Fruit fly (Drosophila melanogaster) Kc167 (cell line): ENCODE results near the gene CG6610.

Experiments used
- Myc ChIP-seq: fragments of >200 bp; optimal IDR thresholded peaks from 2 replicates; lab custom pipeline; 2017; ENCODE audit warnings: missing external identifiers
- Sin3A ChIP-seq: fragments of >200 bp; optimal IDR thresholded peaks from 2 replicates; lab custom pipeline; 2018; ENCODE audit warnings: missing external identifiers
- h ChIP-seq: fragments of >200 bp; optimal IDR thresholded peaks from 3 replicates; lab custom pipeline; 2018; ENCODE audit warnings: missing external identifiers
- insv ChIP-seq: fragments of >200 bp; optimal IDR thresholded peaks from 3 replicates; lab custom pipeline; 2018; ENCODE audit warnings: missing external identifiers
- psq ChIP-seq: fragments of >200 bp; optimal IDR thresholded peaks from 2 replicates; lab custom pipeline; 2017; ENCODE audit warnings: missing external identifiers
- ttk ChIP-seq: sonication (Bioruptor generic); optimal IDR thresholded peaks from 2 replicates; lab custom pipeline; 2017; ENCODE audit warnings: missing external identifiers

Gene CG6610

DNA sequence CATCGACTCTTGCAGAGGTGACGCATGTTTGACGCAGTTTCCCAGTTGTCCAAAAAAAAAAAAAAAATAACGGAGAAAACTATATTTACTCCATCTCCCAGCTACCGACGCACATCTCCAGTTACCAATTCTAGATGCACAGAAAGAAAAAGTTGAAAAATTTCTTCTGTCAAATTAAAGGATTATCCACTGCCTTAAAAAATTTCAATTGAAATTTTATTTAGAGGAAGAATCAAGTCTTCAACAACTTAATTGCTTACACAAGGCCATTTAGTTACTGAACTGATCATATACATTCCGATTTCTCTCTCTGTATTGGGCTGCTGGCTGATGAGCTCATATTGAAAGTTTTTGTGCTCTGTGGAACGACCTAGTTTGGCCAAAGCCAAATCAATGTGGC is 10.7 kb downstream of the CG6610 start:
- TF ChIP-seq Sin3A (lab: Kevin White, UChicago) (no peak), insv (lab: Kevin White, UChicago) (no peak), psq (no peak), ttk (lab: Kevin White, UChicago) (no peak), Myc (lab: Kevin White, UChicago) (no peak), h (lab: Kevin White, UChicago) (no peak)

DNA sequence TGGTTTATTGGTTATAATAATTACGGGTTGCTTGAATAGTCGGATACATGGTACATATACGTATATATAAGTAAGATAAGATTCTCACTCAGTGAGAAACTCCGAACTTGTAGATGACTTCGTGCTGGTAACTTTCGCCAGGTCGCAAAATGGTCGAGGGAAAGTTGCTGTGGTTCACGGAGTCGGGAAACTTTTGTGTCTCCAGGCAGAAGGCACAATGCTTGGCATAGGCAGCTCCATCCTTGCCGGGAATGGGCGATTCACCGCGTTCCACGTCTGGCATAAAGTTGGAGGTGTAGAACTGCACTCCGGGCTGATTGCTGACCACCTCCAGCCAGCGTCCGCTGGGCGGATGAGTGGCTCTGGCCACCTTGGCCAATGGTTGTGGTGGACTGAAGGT is 17.9 kb downstream of the CG6610 start, which contains the start of gene CG10469:
TSS of gene CG10469 (minus strand) at position 101 of the 400 bp plus-strand sequence.
- TF ChIP-seq Myc (lab: Kevin White, UChicago) (no peak), psq (no peak), h (lab: Kevin White, UChicago) (no peak), ttk (lab: Kevin White, UChicago) (no peak), Sin3A (lab: Kevin White, UChicago) (no peak), insv (lab: Kevin White, UChicago) (no peak)

DNA sequence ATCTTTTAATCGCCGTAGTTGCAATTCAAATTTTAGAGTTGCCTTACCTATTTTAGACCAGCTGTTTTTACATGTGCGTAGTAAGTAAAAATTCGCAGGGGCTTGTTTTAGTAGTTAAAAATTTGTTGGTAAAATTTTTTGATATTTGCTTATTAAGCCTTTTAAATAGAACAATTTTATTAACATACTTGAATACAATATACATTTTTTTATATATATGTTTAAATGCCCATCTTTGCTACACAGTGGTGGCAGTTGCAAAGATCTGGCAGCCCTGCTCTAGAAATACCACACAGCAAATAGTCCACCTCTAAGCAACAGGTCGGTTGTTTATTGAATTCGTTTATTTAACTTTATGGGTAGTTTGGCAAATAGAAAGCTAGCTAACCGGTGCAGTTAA is 19.4 kb downstream of the CG6610 start, which contains the start of the genes CG10467 and loj:
TSS of gene CG10467 (minus strand) at position 51 of the 400 bp plus-strand sequence.
TSS of gene loj (plus strand) at position 291 of the 400 bp plus-strand sequence.
- TF ChIP-seq insv (lab: Kevin White, UChicago) (no peak), psq (no peak), Sin3A (lab: Kevin White, UChicago) (no peak), Myc (lab: Kevin White, UChicago) (no peak), h (lab: Kevin White, UChicago) (no peak), ttk (lab: Kevin White, UChicago) (no peak)

DNA sequence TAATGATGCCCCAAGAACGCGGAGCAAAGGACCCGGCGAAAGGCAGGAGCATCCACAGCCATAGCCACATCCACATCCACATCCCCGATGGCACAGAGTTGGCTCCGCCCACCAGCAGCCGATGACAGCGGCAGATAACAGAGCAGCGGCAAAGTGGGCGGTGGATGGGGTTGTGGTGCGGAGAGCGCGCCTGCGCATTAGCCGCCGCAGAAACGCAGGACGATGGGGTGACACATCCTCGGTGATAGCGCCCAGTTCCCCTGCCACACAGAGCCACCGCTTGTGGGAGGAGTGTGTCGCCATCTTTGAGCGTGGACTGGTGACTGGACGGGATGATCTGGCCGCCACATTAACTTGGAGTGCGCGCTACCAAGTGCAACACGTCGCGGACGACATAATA is 21.9 kb downstream of the CG6610 start, which contains the start of gene Ets65A:
TSS of gene Ets65A (plus strand) at position 348 of the 400 bp plus-strand sequence.
- TF ChIP-seq Myc (lab: Kevin White, UChicago): no peak
- TF ChIP-seq h (lab: Kevin White, UChicago): no peak
- no peak for TF ChIP-seq ttk (lab: Kevin White, UChicago)

DNA sequence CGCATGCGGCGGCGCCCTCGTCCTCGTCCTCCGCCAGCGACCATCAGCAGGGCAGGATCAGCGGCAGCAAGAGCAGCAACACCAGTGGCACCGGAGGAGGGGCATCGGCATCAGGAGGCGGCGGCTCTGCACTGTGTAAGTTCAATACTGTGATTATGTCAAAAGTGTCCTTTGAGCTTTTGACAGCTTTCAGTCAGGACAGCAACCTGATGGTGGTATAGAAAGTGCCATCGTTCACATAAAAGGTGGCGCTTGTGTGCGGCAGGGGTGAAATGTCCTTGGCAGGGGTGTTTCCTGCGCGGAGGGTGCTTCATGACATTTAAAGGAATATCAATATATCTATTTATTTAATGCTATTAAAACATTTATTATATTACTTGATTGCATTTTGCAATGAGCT is 28.3 kb downstream of the CG6610 start:
- no peak for TF ChIP-seq ttk (lab: Kevin White, UChicago)
- TF ChIP-seq psq: no peak
- no peak for TF ChIP-seq Sin3A (lab: Kevin White, UChicago)
- no peak for TF ChIP-seq h (lab: Kevin White, UChicago)
- TF ChIP-seq insv (lab: Kevin White, UChicago): no peak
- TF ChIP-seq Myc (lab: Kevin White, UChicago): no peak

DNA sequence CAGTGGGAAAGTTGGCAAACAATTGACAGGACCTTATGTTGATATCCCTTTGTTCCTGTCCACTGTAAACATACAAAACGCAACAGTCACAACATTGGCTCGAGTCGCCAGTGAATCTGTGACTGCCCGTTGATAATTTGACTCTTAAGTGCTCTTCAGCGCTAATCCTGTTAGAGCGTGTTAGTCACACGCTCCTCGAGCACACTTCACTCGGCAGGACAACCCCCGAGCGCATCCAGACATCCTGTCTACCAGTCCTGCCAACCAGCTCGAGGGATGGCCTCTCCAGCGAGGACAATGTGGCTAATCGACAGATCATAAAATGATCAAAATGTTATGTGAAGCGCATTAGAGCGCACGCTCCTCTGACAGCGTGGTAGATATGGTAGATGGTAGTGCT is 29.2 kb downstream of the CG6610 start:
- no peak for TF ChIP-seq Myc (lab: Kevin White, UChicago)

DNA sequence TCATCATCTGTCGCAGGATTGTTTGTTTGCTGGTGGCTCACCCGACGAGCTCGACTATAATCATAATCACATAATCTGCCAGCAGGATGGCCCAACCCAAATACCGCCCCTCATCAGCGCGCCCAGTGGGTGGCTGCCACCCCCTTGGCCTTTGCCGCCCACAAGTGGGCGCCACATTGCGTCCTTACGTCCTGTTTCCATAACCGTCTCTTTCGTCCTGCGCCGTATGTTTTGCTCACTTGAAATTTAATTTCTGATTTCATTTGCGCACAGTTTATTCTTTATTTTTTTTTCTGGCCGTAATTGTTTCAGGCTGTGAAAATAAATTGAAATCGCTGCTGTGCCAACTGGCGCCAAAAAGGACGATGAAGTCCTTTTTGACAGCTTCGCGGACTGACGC is 30.1 kb downstream of the CG6610 start:
- TF ChIP-seq h (lab: Kevin White, UChicago) (no peak), Sin3A (lab: Kevin White, UChicago) (no peak), psq (no peak), ttk (lab: Kevin White, UChicago) (no peak), insv (lab: Kevin White, UChicago) (no peak), Myc (lab: Kevin White, UChicago) (no peak)

DNA sequence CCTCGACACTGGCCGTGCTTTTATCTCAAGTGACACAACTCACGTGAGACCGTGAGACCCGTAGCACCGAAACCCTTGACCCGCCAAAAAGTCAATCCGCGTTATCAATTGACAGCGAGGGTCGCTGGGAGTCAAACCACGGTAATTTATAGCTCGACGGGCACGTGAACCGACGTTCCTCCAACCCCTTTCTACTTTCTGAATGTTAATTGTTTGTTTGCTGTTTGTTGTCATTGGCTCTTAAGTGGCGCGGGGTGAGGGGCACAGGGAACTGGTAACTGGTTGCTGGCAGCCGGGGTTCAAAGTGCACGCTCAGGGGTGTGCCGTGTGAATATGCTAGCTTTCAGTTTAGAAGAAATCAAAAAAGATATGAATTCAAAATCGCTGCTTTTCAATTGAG is 31.4 kb downstream of the CG6610 start:
- TF ChIP-seq h (lab: Kevin White, UChicago) (no peak), psq (no peak), Sin3A (lab: Kevin White, UChicago) (no peak), Myc (lab: Kevin White, UChicago) (no peak), ttk (lab: Kevin White, UChicago) (no peak), insv (lab: Kevin White, UChicago) (no peak)

DNA sequence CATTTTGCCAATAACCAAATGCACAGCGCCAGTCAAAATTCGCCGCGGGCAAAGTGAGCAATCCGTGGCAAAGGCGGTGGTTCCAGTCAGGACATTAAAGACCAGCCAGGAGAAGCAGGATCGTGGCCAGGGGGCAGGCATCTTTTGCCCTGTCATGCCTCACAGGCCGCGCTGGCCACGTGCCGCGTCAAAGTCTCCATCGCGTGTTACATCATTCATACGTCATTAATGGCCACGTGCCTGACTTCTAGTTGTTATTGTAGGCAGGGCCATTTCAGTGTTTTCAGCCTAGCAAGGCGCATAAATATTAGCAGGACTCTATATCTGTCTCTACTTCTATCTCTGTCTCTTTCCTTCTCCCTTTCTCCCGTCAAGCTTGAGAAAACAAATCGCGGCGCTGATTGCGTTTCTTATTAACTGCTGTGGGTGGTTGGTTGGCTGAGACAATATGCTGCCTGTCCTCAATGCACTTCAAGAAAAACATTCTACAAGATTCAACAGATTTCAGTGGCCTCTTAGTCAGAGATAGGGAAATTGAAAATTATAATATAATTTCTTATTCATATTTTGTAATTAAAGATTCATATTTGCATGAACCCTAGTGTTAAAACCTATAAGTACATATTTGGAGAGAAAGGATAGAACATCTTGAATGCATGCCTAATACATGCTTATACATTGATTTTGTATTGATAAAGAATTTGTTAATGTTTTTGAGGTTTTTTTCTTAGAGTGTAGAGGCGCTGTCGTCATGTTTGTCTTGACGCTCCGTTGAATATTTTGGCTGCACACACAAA is 33.1 kb downstream of the CG6610 start:
- TF ChIP-seq Myc (lab: Kevin White, UChicago): no peak
- TF ChIP-seq ttk (lab: Kevin White, UChicago): no peak
- no peak for TF ChIP-seq h (lab: Kevin White, UChicago)
- no peak for TF ChIP-seq insv (lab: Kevin White, UChicago)
- TF ChIP-seq Sin3A (lab: Kevin White, UChicago): no peak
- TF ChIP-seq psq: no peak

DNA sequence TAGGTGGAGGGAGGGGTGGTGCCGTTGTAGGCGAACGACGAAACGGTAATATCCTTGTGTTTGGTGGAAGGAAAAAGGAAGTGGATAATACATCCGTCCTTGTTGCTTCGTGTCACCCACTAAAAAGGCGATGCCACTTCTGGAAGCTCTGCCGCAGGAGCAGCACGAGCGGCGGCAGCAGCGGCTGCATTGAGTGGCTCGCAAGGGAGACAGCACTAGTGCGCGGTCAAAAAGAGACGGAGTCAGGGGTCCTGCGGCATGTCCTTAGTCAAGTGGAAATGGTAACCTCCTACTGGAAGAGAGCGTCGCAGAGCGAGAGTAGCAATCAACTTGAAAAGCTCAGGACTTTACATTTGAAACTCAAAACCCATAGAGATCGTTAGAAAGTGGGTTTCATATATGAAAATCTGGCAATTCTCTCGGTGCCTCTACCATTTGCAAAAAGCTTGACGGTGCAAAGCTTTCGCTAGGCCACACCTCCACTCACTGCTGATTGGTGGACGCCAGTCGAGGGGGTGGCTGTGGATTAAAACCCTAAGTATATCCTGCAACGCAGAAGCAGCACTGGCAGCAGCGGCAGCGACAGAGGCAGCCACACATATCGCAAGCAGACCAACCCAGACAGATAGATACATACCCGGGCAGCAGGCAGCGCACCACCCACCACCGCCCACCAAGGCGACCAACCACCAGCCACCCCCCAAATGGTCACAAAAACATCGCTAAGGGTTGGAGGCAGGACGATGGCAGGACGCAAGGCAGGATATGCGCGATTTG is 35.5 kb downstream of the CG6610 start:
- TF ChIP-seq psq (no peak), Sin3A (lab: Kevin White, UChicago) (no peak), h (lab: Kevin White, UChicago) (no peak), insv (lab: Kevin White, UChicago) (no peak), ttk (lab: Kevin White, UChicago) (no peak), Myc (lab: Kevin White, UChicago) (no peak)

DNA sequence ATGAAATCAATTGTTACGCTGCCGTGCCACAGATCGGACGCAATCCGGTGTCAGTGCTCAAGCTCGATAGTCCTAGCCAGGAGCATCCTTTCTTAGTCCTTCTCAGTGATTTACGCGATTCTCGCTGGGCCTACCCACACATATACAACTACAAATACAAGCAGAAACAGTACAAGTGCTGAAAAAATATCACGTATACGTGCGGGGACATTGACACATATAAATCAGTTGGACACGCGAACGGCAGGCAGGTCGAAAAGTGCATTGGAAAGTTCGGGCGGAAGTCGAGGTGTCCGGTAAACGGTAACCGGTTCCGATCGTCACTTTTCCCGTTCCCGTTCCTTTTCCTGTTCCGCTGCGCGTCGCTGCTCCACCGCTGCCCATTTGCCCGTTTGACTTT is 36.1 kb downstream of the CG6610 start:
- no peak for TF ChIP-seq Sin3A (lab: Kevin White, UChicago)
- no peak for TF ChIP-seq insv (lab: Kevin White, UChicago)
- no peak for TF ChIP-seq Myc (lab: Kevin White, UChicago)
- no peak for TF ChIP-seq psq
- no peak for TF ChIP-seq h (lab: Kevin White, UChicago)
- no peak for TF ChIP-seq ttk (lab: Kevin White, UChicago)
